Worm (Caenorhabditis elegans) whole organism, L2 larva: ENCODE measurements around the gene nspc-19.
A peak's percentile ranks its signal among the peaks of the same experiment; 100 is the strongest.

Experiments
- C34F6.9 ChIP-seq: fragments of 150-350 bp; optimal IDR thresholded peaks from 2 replicates; lab custom pipeline; 2014; ENCODE audit warnings: missing biosample characterization, missing genetic modification characterization
- crh-2 ChIP-seq: sonication (generic microtip); optimal IDR thresholded peaks from 2 replicates; lab custom pipeline; 2017; ENCODE audit warnings: missing biosample characterization, missing genetic modification characterization
- egl-27 ChIP-seq: sonication (generic microtip); optimal IDR thresholded peaks from 3 replicates; lab custom pipeline; 2017; ENCODE audit warnings: missing biosample characterization, missing genetic modification reagents, missing genetic modification characterization
- elt-1 ChIP-seq: fragments of 150-350 bp; optimal IDR thresholded peaks from 2 replicates; lab custom pipeline; 2014; ENCODE audit warnings: missing biosample characterization, missing genetic modification characterization
- lin-11 ChIP-seq: fragments of 150-350 bp; sonication (generic microtip); optimal IDR thresholded peaks from 2 replicates; lab custom pipeline; 2014; ENCODE audit warnings: missing biosample characterization, missing genetic modification characterization, inconsistent platforms, mixed read lengths
- mdl-1 ChIP-seq, 2 experiments: fragments of 150-350 bp in 1 of 2; sonication (generic microtip) in 1 of 2; optimal IDR thresholded peaks; 2 replicates each; lab custom pipeline; 2017; ENCODE audit warnings: missing biosample characterization in 2 of 2, missing genetic modification characterization in 2 of 2
- nhr-25 ChIP-seq: fragments of 150-350 bp; sonication (generic microtip); optimal IDR thresholded peaks from 3 replicates; lab custom pipeline; 2014; ENCODE audit warnings: missing biosample characterization, missing genetic modification characterization
- nhr-77 ChIP-seq: fragments of 150-350 bp; optimal IDR thresholded peaks from 2 replicates; lab custom pipeline; 2014; ENCODE audit warnings: missing biosample characterization, missing genetic modification characterization
- ztf-1 ChIP-seq: fragments of 200-800 bp; sonication (Bioruptor generic); conservative IDR thresholded peaks from 2 replicates; pipeline ENCODE4 v1.3.6; 2022; ENCODE audit warnings: missing genetic modification characterization, missing compliant biosample characterization

- TF ChIP-seq nhr-25 (tag; lab: Kevin White, UChicago): peak; percentile 99
- peak; percentile 99 for TF ChIP-seq C34F6.9 (tag; lab: Kevin White, UChicago)
- peak; percentile 100 for TF ChIP-seq crh-2 (tag; lab: Kevin White, UChicago)
- peak; percentile 98 for TF ChIP-seq lin-11 (tag; lab: Kevin White, UChicago)
- TF ChIP-seq ztf-1 (GFP tag; lab: Robert Waterston, UW): no peak
- no peak for TF ChIP-seq elt-1 (tag; lab: Kevin White, UChicago)
- TF ChIP-seq mdl-1 (tag; optimal IDR thresholded peaks at IDR 0.05; lab: Kevin White, UChicago): peak; percentile 96 to 97
- TF ChIP-seq nhr-77 (tag; lab: Kevin White, UChicago): peak; percentile 99
- peak; percentile 98 for TF ChIP-seq egl-27
Observed at ce11 chrX:14525325-14526305, 2.9 kb upstream of the nspc-19 start.
